Fruit fly (Drosophila melanogaster) whole organism, prepupa: Measurements from ENCODE around the gene DAAM.
A peak's percentile ranks its signal among the peaks of the same experiment; 100 is the strongest.

Experiments
- Blimp-1 ChIP-seq: fragments of 200-800 bp; sonication (Bioruptor generic); optimal IDR thresholded peaks from 3 replicates; lab custom pipeline; 2017; ENCODE audit warnings: missing biosample characterization, missing genetic modification characterization, mild to moderate bottlenecking, moderate library complexity, missing genetic modification reagents
- CG16779 ChIP-seq: fragments of 200-800 bp; sonication (Bioruptor generic); optimal IDR thresholded peaks from 3 replicates; lab custom pipeline; 2017; ENCODE audit warnings: missing biosample characterization, mild to moderate bottlenecking, missing genetic modification characterization
- CG32006 ChIP-seq: fragments of 200-800 bp; sonication (Bioruptor generic); optimal IDR thresholded peaks from 3 replicates; lab custom pipeline; 2017; ENCODE audit warnings: missing biosample characterization, mild to moderate bottlenecking, missing genetic modification characterization
- CG4318 ChIP-seq: fragments of 200-800 bp; sonication (Bioruptor generic); optimal IDR thresholded peaks from 3 replicates; lab custom pipeline; 2017; ENCODE audit warnings: missing biosample characterization, mild to moderate bottlenecking, missing genetic modification characterization
- CG6163 ChIP-seq: fragments of 200-800 bp; sonication (Bioruptor generic); IDR thresholded peaks from 3 replicates; pipeline ENCODE4 v1.3.6; 2022; ENCODE audit warnings: missing biosample characterization, missing genetic modification characterization
- CG6808 ChIP-seq: fragments of 200-800 bp; sonication (Bioruptor generic); optimal IDR thresholded peaks from 3 replicates; lab custom pipeline; 2017; ENCODE audit warnings: missing biosample characterization, missing genetic modification characterization, mild to moderate bottlenecking, moderate library complexity, missing genetic modification reagents
- Eip75B ChIP-seq: fragments of 200-800 bp; sonication (Bioruptor generic); optimal IDR thresholded peaks from 3 replicates; lab custom pipeline; 2016; ENCODE audit warnings: missing biosample characterization, missing genetic modification characterization
- Ets96B ChIP-seq: fragments of 200-800 bp; optimal IDR thresholded peaks from 2 replicates; lab custom pipeline; 2019; ENCODE audit warnings: missing biosample characterization, mild to moderate bottlenecking, missing genetic modification characterization, moderate library complexity
- Sox102F ChIP-seq: fragments of 200-800 bp; sonication (Bioruptor generic); optimal IDR thresholded peaks from 2 replicates; lab custom pipeline; 2016; ENCODE audit warnings: missing biosample characterization, mild to moderate bottlenecking, missing genetic modification characterization
- Sox14 ChIP-seq: fragments of 200-800 bp; sonication (Bioruptor generic); optimal IDR thresholded peaks from 3 replicates; lab custom pipeline; 2016; ENCODE audit warnings: missing biosample characterization, missing genetic modification characterization

DNA sequence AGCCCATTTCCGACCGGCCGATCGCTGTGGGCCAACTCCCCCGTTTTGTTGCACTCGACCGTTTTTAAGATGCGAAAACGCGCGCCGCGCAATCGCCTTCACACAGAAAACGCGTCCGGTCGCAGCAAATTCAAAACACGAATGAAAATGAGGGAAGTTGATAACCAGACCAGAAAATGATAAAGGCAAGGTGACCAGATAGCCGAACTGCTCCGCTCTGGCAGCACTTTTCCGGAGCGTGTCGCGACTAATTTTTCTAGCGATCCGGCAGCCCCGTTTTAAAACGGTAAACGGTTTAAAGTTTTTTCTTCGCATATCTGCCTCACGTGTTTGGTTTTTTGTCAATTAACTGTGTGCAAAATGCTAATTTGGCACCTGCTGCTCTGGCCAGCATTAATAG, at the start of gene DAAM:
- no peak for TF ChIP-seq CG16779 (tag; lab: Kevin White, UChicago)
- no peak for TF ChIP-seq CG32006 (GFP tag; lab: Kevin White, UChicago)
- peak; percentile 9 for TF ChIP-seq CG6808 (GFP tag; lab: Kevin White, UChicago)
- TF ChIP-seq Sox14 (GFP tag; lab: Kevin White, UChicago) = no peak
- no peak for TF ChIP-seq CG4318 (GFP tag; lab: Kevin White, UChicago)
- TF ChIP-seq CG6163 (GFP tag; lab: Robert Waterston, UW) = 0 out of 3 replicates have a peak, but pooled peaks have one; percentile 36
- no peak for TF ChIP-seq Ets96B (tag; lab: Kevin White, UChicago)
- TF ChIP-seq Blimp-1 (GFP tag; lab: Kevin White, UChicago) = no peak
- no peak for TF ChIP-seq Sox102F (GFP tag; lab: Kevin White, UChicago)
- no peak for TF ChIP-seq Eip75B
